Worm (Caenorhabditis elegans) whole organism, L1 larva: Measurements from ENCODE around the gene sysm-1.

Experiments
- C04F5.9 ChIP-seq: sonication (generic microtip); optimal IDR thresholded peaks from 2 replicates; lab custom pipeline; 2016; ENCODE audit warnings: missing genetic modification characterization, missing compliant biosample characterization
- C34B4.2 ChIP-seq: sonication (generic microtip); optimal IDR thresholded peaks from 2 replicates; lab custom pipeline; 2017; ENCODE audit warnings: mild to moderate bottlenecking, missing genetic modification characterization, missing compliant biosample characterization
- Y116A8C.19 ChIP-seq: sonication (generic microtip); optimal IDR thresholded peaks from 2 replicates; lab custom pipeline; 2016; ENCODE audit warnings: missing compliant biosample characterization, missing genetic modification characterization, borderline replicate concordance
- aha-1 ChIP-seq: fragments of 150-350 bp; optimal IDR thresholded peaks from 2 replicates; lab custom pipeline; 2014; ENCODE audit warnings: missing biosample characterization, missing genetic modification characterization
- alr-1 ChIP-seq: fragments of 200-800 bp; sonication (Bioruptor generic); optimal IDR thresholded peaks from 2 replicates; lab custom pipeline; 2018; ENCODE audit warnings: borderline replicate concordance, mild to moderate bottlenecking, missing genetic modification characterization, missing compliant biosample characterization
- aly-2 ChIP-seq: fragments of 150-350 bp; optimal IDR thresholded peaks from 2 replicates; lab custom pipeline; 2014; ENCODE audit warnings: missing biosample characterization, missing genetic modification characterization
- ama-1 ChIP-seq: fragments of 150-350 bp; optimal IDR thresholded peaks from 2 replicates; lab custom pipeline; 2014
- ceh-8 ChIP-seq: fragments of 200-800 bp; sonication (Bioruptor generic); optimal IDR thresholded peaks from 2 replicates; lab custom pipeline; 2018; ENCODE audit warnings: mild to moderate bottlenecking, missing genetic modification characterization, moderate library complexity, missing compliant biosample characterization
- ceh-82 ChIP-seq, 3 experiments: fragments of 150-350 bp in 1 of 3; sonication (generic microtip) in 2 of 3; optimal IDR thresholded peaks; 2 replicates each; lab custom pipeline; 2014 to 2017; ENCODE audit warnings: missing biosample characterization in 3 of 3, missing genetic modification characterization in 3 of 3
- ceh-88 ChIP-seq: fragments of 200-800 bp; sonication (Bioruptor generic); IDR thresholded peaks from 2 replicates; pipeline ENCODE4 v1.3.6; 2022; ENCODE audit warnings: missing genetic modification characterization, missing compliant biosample characterization
- ceh-90 ChIP-seq: sonication (generic microtip); optimal IDR thresholded peaks from 2 replicates; lab custom pipeline; 2016; ENCODE audit warnings: missing genetic modification characterization, missing compliant biosample characterization
- dpl-1 ChIP-seq, 3 experiments: fragments of 150-350 bp in 2 of 3; sonication (generic microtip) in 1 of 3; optimal IDR thresholded peaks; 2 replicates each; lab custom pipeline; 2014 to 2017; ENCODE audit warnings: missing biosample characterization in 3 of 3, missing genetic modification characterization in 3 of 3, missing genetic modification reagents in 3 of 3
- efl-1 ChIP-seq, 4 experiments: fragments of 150-350 bp; optimal IDR thresholded peaks in 3 of 4; peaks in 1 of 4; 1 replicate in 1 of 4; 2 replicates in 3 of 4; lab custom pipeline; 2014; ENCODE audit warnings: missing biosample characterization in 2 of 4, missing genetic modification characterization in 2 of 4, missing genetic modification reagents in 2 of 4
- efl-3 ChIP-seq: fragments of 200-800 bp; sonication (Bioruptor generic); optimal IDR thresholded peaks from 2 replicates; lab custom pipeline; 2018; ENCODE audit warnings: mild to moderate bottlenecking, missing genetic modification characterization, missing compliant biosample characterization
- egl-13 ChIP-seq: sonication (generic microtip); optimal IDR thresholded peaks from 2 replicates; lab custom pipeline; 2016; ENCODE audit warnings: missing genotype, missing genetic modification reagents, missing genetic modification characterization, missing compliant biosample characterization
- egl-27 ChIP-seq, 2 experiments: fragments of 150-350 bp in 1 of 2; sonication (generic microtip); optimal IDR thresholded peaks; 3 replicates each; lab custom pipeline; 2017 to 2018; ENCODE audit warnings: missing biosample characterization in 2 of 2, missing genetic modification characterization in 2 of 2, missing genetic modification reagents in 2 of 2
- ets-5 ChIP-seq: fragments of 200-800 bp; sonication (Bioruptor generic); IDR thresholded peaks from 2 replicates; pipeline ENCODE4 v1.3.6; 2022; ENCODE audit warnings: missing genetic modification characterization, missing compliant biosample characterization
- fkh-10 ChIP-seq: sonication (generic microtip); optimal IDR thresholded peaks from 2 replicates; lab custom pipeline; 2017; ENCODE audit warnings: missing biosample characterization, missing genetic modification reagents, missing genetic modification characterization
- fkh-8 ChIP-seq: sonication (generic microtip); optimal IDR thresholded peaks from 2 replicates; lab custom pipeline; 2016; ENCODE audit warnings: mild to moderate bottlenecking, missing genetic modification characterization, missing compliant biosample characterization
- fos-1 ChIP-seq: fragments of 150-350 bp; optimal IDR thresholded peaks from 2 replicates; lab custom pipeline; 2014; ENCODE audit warnings: missing biosample characterization, missing genetic modification characterization
- grh-1 ChIP-seq: fragments of 200-800 bp; sonication (Bioruptor generic); IDR thresholded peaks from 2 replicates; pipeline ENCODE4 v1.3.6; 2022; ENCODE audit warnings: missing genetic modification reagents, missing genetic modification characterization, missing compliant biosample characterization
- hlh-17 ChIP-seq: fragments of 200-800 bp; sonication (Bioruptor generic); optimal IDR thresholded peaks from 2 replicates; lab custom pipeline; 2018; ENCODE audit warnings: missing genetic modification characterization, mild to moderate bottlenecking, missing compliant biosample characterization, moderate library complexity, borderline replicate concordance
- irx-1 ChIP-seq: sonication (generic microtip); optimal IDR thresholded peaks from 2 replicates; lab custom pipeline; 2016; ENCODE audit warnings: missing genetic modification characterization, missing compliant biosample characterization
- isw-1 ChIP-seq: fragments of 200-800 bp; sonication (Bioruptor generic); IDR thresholded peaks from 2 replicates; pipeline ENCODE4 v1.3.6; 2022; ENCODE audit warnings: missing genetic modification characterization, missing compliant biosample characterization
- jun-1 ChIP-seq: fragments of 150-350 bp; optimal IDR thresholded peaks from 2 replicates; lab custom pipeline; 2014; ENCODE audit warnings: missing biosample characterization, missing genetic modification reagents, missing genetic modification characterization
- lin-14 ChIP-seq: fragments of 200-800 bp; sonication (Bioruptor generic); optimal IDR thresholded peaks from 2 replicates; lab custom pipeline; 2018; ENCODE audit warnings: mild to moderate bottlenecking, missing genetic modification characterization, moderate library complexity, missing compliant biosample characterization
- lin-15B ChIP-seq: fragments of 150-350 bp; sonication (generic microtip); optimal IDR thresholded peaks from 3 replicates; lab custom pipeline; 2014; ENCODE audit warnings: missing biosample characterization, missing genetic modification characterization
- lin-35 ChIP-seq, 2 experiments: fragments of 150-350 bp; optimal IDR thresholded peaks; 2 replicates each; lab custom pipeline; 2014; ENCODE audit warnings: missing biosample characterization in 2 of 2, missing genetic modification characterization in 2 of 2, missing genetic modification reagents in 2 of 2
- lir-3 ChIP-seq: sonication (generic microtip); optimal IDR thresholded peaks from 2 replicates; lab custom pipeline; 2016; ENCODE audit warnings: mild to moderate bottlenecking, missing genetic modification characterization, moderate library complexity, missing compliant biosample characterization; ENCODE audit not compliant: poor library complexity
- mab-9 ChIP-seq: fragments of 200-800 bp; sonication (Bioruptor generic); IDR thresholded peaks from 2 replicates; pipeline ENCODE4 v1.3.6; 2022; ENCODE audit warnings: missing genetic modification reagents, missing genetic modification characterization, missing compliant biosample characterization
- mdl-1 ChIP-seq, 2 experiments: fragments of 150-350 bp; optimal IDR thresholded peaks; 2 replicates each; lab custom pipeline; 2014 to 2017; ENCODE audit warnings: missing biosample characterization in 2 of 2, missing genetic modification characterization in 2 of 2, inconsistent platforms in 1 of 2
- mef-2 ChIP-seq: fragments of 150-350 bp; optimal IDR thresholded peaks from 2 replicates; lab custom pipeline; 2014; ENCODE audit warnings: missing biosample characterization, missing genetic modification characterization
- nhr-12 ChIP-seq: sonication (generic microtip); optimal IDR thresholded peaks from 2 replicates; lab custom pipeline; 2017; ENCODE audit warnings: missing biosample characterization, missing genetic modification characterization
- nhr-20 ChIP-seq: sonication (generic microtip); optimal IDR thresholded peaks from 2 replicates; lab custom pipeline; 2016; ENCODE audit warnings: mild to moderate bottlenecking, missing genetic modification characterization, missing compliant biosample characterization
- nhr-28 ChIP-seq: fragments of 150-350 bp; optimal IDR thresholded peaks from 2 replicates; lab custom pipeline; 2014; ENCODE audit warnings: missing biosample characterization, missing genetic modification characterization
- nhr-76 ChIP-seq: sonication (generic microtip); optimal IDR thresholded peaks from 2 replicates; lab custom pipeline; 2017; ENCODE audit warnings: missing biosample characterization, missing genetic modification characterization
- nhr-77 ChIP-seq: fragments of 150-350 bp; optimal IDR thresholded peaks from 2 replicates; lab custom pipeline; 2014; ENCODE audit warnings: missing biosample characterization, missing genetic modification characterization
- nhr-90 ChIP-seq: sonication (generic microtip); optimal IDR thresholded peaks from 2 replicates; lab custom pipeline; 2016; ENCODE audit warnings: mild to moderate bottlenecking, missing genetic modification characterization, missing compliant biosample characterization; ENCODE audit not compliant: poor library complexity
- pax-3 ChIP-seq: fragments of 200-800 bp; sonication (Bioruptor generic); optimal IDR thresholded peaks from 2 replicates; lab custom pipeline; 2018; ENCODE audit warnings: mild to moderate bottlenecking, missing genetic modification characterization, moderate library complexity, missing compliant biosample characterization
- pqm-1 ChIP-seq: sonication (generic microtip); optimal IDR thresholded peaks from 3 replicates; lab custom pipeline; 2017; ENCODE audit warnings: missing biosample characterization, missing genetic modification characterization
- skn-1 ChIP-seq: fragments of 150-350 bp; optimal IDR thresholded peaks from 2 replicates; lab custom pipeline; 2014; ENCODE audit warnings: missing biosample characterization, missing genetic modification characterization
- snpc-4 ChIP-seq: fragments of 150-350 bp; optimal IDR thresholded peaks from 2 replicates; lab custom pipeline; 2014; ENCODE audit warnings: missing biosample characterization, missing genetic modification characterization
- snu-23 ChIP-seq: sonication (generic microtip); optimal IDR thresholded peaks from 2 replicates; lab custom pipeline; 2016; ENCODE audit warnings: missing genetic modification characterization, missing compliant biosample characterization
- sptf-1 ChIP-seq: fragments of 150-350 bp; optimal IDR thresholded peaks from 2 replicates; lab custom pipeline; 2014; ENCODE audit warnings: missing biosample characterization, missing genetic modification characterization
- tbx-2 ChIP-seq: sonication (generic microtip); optimal IDR thresholded peaks from 2 replicates; lab custom pipeline; 2016; ENCODE audit warnings: missing genetic modification characterization, missing compliant biosample characterization
- unc-130 ChIP-seq: fragments of 150-350 bp; optimal IDR thresholded peaks from 2 replicates; lab custom pipeline; 2017; ENCODE audit warnings: missing biosample characterization, missing genetic modification characterization, inconsistent platforms
- unc-30 ChIP-seq: sonication (generic microtip); optimal IDR thresholded peaks from 2 replicates; lab custom pipeline; 2017; ENCODE audit warnings: missing biosample characterization, missing genetic modification characterization
- unc-62 ChIP-seq: fragments of 150-350 bp; optimal IDR thresholded peaks from 2 replicates; lab custom pipeline; 2014; ENCODE audit warnings: missing biosample characterization, missing genetic modification reagents, missing genetic modification characterization
- unc-98 ChIP-seq: fragments of 200-800 bp; sonication (Bioruptor generic); IDR thresholded peaks from 2 replicates; pipeline ENCODE4 v1.3.6; 2022; ENCODE audit warnings: missing genetic modification characterization, missing compliant biosample characterization
- xbp-1 ChIP-seq: sonication (generic microtip); optimal IDR thresholded peaks from 2 replicates; lab custom pipeline; 2016; ENCODE audit warnings: missing genetic modification characterization, missing compliant biosample characterization
- zag-1 ChIP-seq: fragments of 150-350 bp; optimal IDR thresholded peaks from 2 replicates; lab custom pipeline; 2014; ENCODE audit warnings: missing biosample characterization, missing genetic modification characterization
- zip-4 ChIP-seq: fragments of 200-800 bp; sonication (Bioruptor generic); optimal IDR thresholded peaks from 2 replicates; lab custom pipeline; 2018; ENCODE audit warnings: mild to moderate bottlenecking, missing genetic modification characterization, moderate library complexity, missing compliant biosample characterization

The sysm-1 gene

ce11 chrII:9054604-9055003, 28.4 kb downstream of the sysm-1 start, which contains the start of gene chmp-7 (continued):
- TF ChIP-seq jun-1 (tag; lab: Kevin White, UChicago) (peak; percentile 85), nhr-90 (tag; lab: Kevin White, UChicago) (peak; percentile 75), ceh-8 (GFP tag; lab: Kevin White, UChicago) (peak; percentile 22), zip-4 (GFP tag; lab: Kevin White, UChicago) (peak; percentile 26), lin-35 (GFP tag; optimal IDR thresholded peaks at IDR 0.05; lab: Kevin White, UChicago) (peak; percentile 90 to 93), lin-15B (tag; lab: Kevin White, UChicago) (peak; percentile 81), aha-1 (tag; lab: Kevin White, UChicago) (no peak), egl-27 (tag; optimal IDR thresholded peaks at IDR 0.05; lab: Kevin White, UChicago) (no peak), ceh-88 (peak; percentile 57), irx-1 (tag; lab: Kevin White, UChicago) (peak; percentile 75), sptf-1 (tag; lab: Kevin White, UChicago) (no peak), skn-1 (tag; lab: Kevin White, UChicago) (peak; percentile 61), snu-23 (GFP tag; lab: Kevin White, UChicago) (peak; percentile 92), nhr-77 (tag; lab: Kevin White, UChicago) (peak; percentile 81), fkh-8 (peak; percentile 79), grh-1 (peak; percentile 50; the same call in 1 of the 2 replicates), hlh-17 (no peak), alr-1 (tag; lab: Kevin White, UChicago) (no peak), Y116A8C.19 (no peak), unc-98 (0 out of 2 replicates have a peak, but pooled peaks have one; percentile 65), unc-130 (tag; lab: Kevin White, UChicago) (peak; percentile 92), C04F5.9 (tag; lab: Kevin White, UChicago) (peak; percentile 79), mdl-1 (tag; optimal IDR thresholded peaks at IDR 0.05; lab: Kevin White, UChicago) (peak in 1 of 2 experiments; percentile 50), zag-1 (tag; lab: Kevin White, UChicago) (peak; percentile 52), egl-13 (tag; lab: Kevin White, UChicago) (peak; percentile 36), nhr-20 (peak; percentile 87), unc-62 (GFP tag; lab: Kevin White, UChicago) (no peak), mef-2 (tag; lab: Kevin White, UChicago) (peak; percentile 16), tbx-2 (tag; lab: Kevin White, UChicago) (peak; percentile 81), ets-5 (GFP tag; lab: Robert Waterston, UW) (no peak), snpc-4 (tag; lab: Kevin White, UChicago) (peak; percentile 78), ama-1 (lab: Kevin White, UChicago) (peak; percentile 23), mab-9 (GFP tag; lab: Robert Waterston, UW) (peak; percentile 44; the same call in 1 of the 2 replicates), efl-3 (GFP tag; lab: Kevin White, UChicago) (no peak), dpl-1 (GFP tag; optimal IDR thresholded peaks at IDR 0.05; lab: Kevin White, UChicago) (peak; percentile 87 to 90 (median 90)), nhr-28 (tag; lab: Kevin White, UChicago) (no peak), ceh-90 (tag; lab: Kevin White, UChicago) (no peak), isw-1 (GFP tag; lab: Robert Waterston, UW) (peak; percentile 80), xbp-1 (peak; percentile 79), lin-14 (GFP tag; lab: Kevin White, UChicago) (peak; percentile 98), fkh-10 (GFP tag; lab: Kevin White, UChicago) (peak; percentile 44), unc-30 (tag; lab: Kevin White, UChicago) (no peak), C34B4.2 (tag; lab: Kevin White, UChicago) (no peak), ceh-82 (tag; optimal IDR thresholded peaks at IDR 0.05; lab: Kevin White, UChicago) (peak; percentile 72 to 93 (median 83)), pqm-1 (tag; lab: Kevin White, UChicago) (no peak), nhr-76 (tag; lab: Kevin White, UChicago) (no peak), pax-3 (tag; lab: Kevin White, UChicago) (peak; percentile 27), nhr-12 (tag; lab: Kevin White, UChicago) (no peak), efl-1 (optimal IDR thresholded peaks at IDR 0.05; lab: Kevin White, UChicago) (peak; percentile 89 to 91), efl-1 (GFP tag; optimal IDR thresholded peaks at IDR 0.05 in 1 of 2; lab: Kevin White, UChicago) (peak; percentile 89 to 99), lir-3 (tag; lab: Kevin White, UChicago) (peak; percentile 75), aly-2 (tag; lab: Kevin White, UChicago) (peak; percentile 83), fos-1 (tag; lab: Kevin White, UChicago) (peak; percentile 82)
